Fruit fly (Drosophila melanogaster) whole organism, embryonic: ENCODE results near the gene JIL-1.

Source experiments
- Blimp-1 ChIP-seq: fragments of 200-800 bp; sonication (Bioruptor generic); optimal IDR thresholded peaks from 3 replicates; lab custom pipeline; 2018; ENCODE audit warnings: missing biosample characterization, missing genetic modification characterization, mild to moderate bottlenecking, moderate library complexity, missing genetic modification reagents
- CG6765 ChIP-seq: fragments of 200-800 bp; sonication (Bioruptor generic); optimal IDR thresholded peaks from 3 replicates; lab custom pipeline; 2017; ENCODE audit warnings: missing biosample characterization, mild to moderate bottlenecking, missing genetic modification characterization
- CG6854 ChIP-seq: fragments of 200-800 bp; sonication (Bioruptor generic); optimal IDR thresholded peaks from 3 replicates; lab custom pipeline; 2017; ENCODE audit warnings: missing biosample characterization, mild to moderate bottlenecking, missing genetic modification characterization
- Dll ChIP-seq: fragments of 200-800 bp; sonication (Bioruptor generic); IDR thresholded peaks from 4 replicates; pipeline ENCODE4 v1.3.6; 2022; ENCODE audit warnings: missing biosample characterization, missing genetic modification characterization; ENCODE audit not compliant: partially characterized antibody
- E2f2 ChIP-seq: fragments of 200-800 bp; sonication (Bioruptor generic); IDR thresholded peaks from 2 replicates; pipeline ENCODE4 v1.3.6; 2022; ENCODE audit warnings: missing biosample characterization, missing genetic modification characterization
- Fer2 ChIP-seq: fragments of 200-800 bp; sonication (Bioruptor generic); optimal IDR thresholded peaks from 2 replicates; lab custom pipeline; 2018; ENCODE audit warnings: missing biosample characterization, mild to moderate bottlenecking, missing genetic modification characterization, moderate library complexity
- abd-A ChIP-seq: fragments of 200-800 bp; sonication (Bioruptor generic); optimal IDR thresholded peaks from 3 replicates; lab custom pipeline; 2019; ENCODE audit warnings: missing biosample characterization, mild to moderate bottlenecking, missing genetic modification characterization, moderate library complexity
- ato ChIP-seq: fragments of 200-800 bp; sonication (Bioruptor generic); IDR thresholded peaks from 2 replicates; pipeline ENCODE4 v1.3.6; 2022; ENCODE audit warnings: missing biosample characterization, missing genetic modification characterization; ENCODE audit not compliant: partially characterized antibody
- chm ChIP-seq: fragments of 200-800 bp; sonication (Bioruptor generic); IDR thresholded peaks from 2 replicates; pipeline ENCODE4 v1.3.6; 2022; ENCODE audit warnings: missing biosample characterization, missing genetic modification characterization
- onecut ChIP-seq: fragments of 200-800 bp; sonication (Bioruptor generic); IDR thresholded peaks from 2 replicates; pipeline ENCODE4 v1.3.6; 2022; ENCODE audit warnings: missing biosample characterization, missing genetic modification characterization
- yki ChIP-seq: fragments of >200 bp; optimal IDR thresholded peaks from 3 replicates; lab custom pipeline; 2018

DNA sequence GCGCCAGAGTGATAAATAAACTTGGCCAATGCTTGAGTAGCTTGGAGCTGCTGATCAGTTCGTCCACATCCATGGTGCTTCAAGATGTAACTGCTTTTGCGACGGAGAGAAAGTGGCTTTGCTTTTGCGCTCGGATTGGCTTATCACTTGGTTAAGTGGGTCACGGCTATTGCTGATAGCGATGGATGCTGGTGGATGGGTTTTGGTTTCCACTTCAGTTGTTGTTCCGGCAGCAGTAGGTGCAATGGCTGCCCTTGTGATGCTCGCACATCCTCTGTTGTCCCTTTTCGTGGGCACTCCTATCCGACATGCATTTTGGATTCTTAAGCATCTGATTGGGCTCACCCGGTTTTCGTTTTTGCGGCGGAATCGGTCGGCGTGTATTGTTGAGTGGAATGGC is 1.3 kb upstream of the JIL-1 start:
- no peak for TF ChIP-seq chm
- no peak for TF ChIP-seq ato (GFP tag; lab: Robert Waterston, UW)
- TF ChIP-seq onecut (GFP tag; lab: Robert Waterston, UW), result no peak
- no peak for TF ChIP-seq E2f2 (GFP tag; lab: Robert Waterston, UW)
- no peak for TF ChIP-seq CG6765 (GFP tag; lab: Kevin White, UChicago)
- TF ChIP-seq Blimp-1 (GFP tag; lab: Kevin White, UChicago), result no peak
- no peak for TF ChIP-seq CG6854 (GFP tag; lab: Kevin White, UChicago)
- no peak for TF ChIP-seq Dll (GFP tag; lab: Robert Waterston, UW)
- no peak for TF ChIP-seq yki (lab: Kevin White, UChicago)
- TF ChIP-seq Fer2, result no peak
- TF ChIP-seq abd-A (tag; lab: Kevin White, UChicago), result no peak
